Worm (Caenorhabditis elegans): ENCODE measurements around the gene T24E12.13.

T24E12.13 gene

DNA sequence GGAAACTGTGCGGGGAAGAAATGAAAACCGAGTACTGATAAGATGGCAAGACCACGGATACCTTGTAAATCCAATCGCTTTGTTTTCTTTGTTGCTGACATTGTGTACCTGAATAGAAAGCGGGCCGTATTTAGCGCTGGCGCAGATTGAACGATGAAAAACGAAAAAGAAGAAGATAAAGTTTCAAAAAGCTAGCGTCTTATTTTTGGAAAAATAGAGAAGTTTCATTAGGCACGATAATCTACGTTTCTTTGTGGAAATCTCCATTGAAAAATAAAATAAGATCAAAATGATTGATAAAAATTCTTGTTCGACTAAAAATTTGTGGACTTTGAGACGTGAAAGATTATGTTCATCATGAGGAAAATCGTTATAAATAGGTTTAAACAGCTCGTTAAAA, 48.7 kb downstream of the T24E12.13 start, which contains the start of gene oac-4:
Gene oac-4, minus strand, starts transcription at position 101 of the 400 bp plus-strand sequence.
- TF ChIP-seq madf-3 (GFP tag; IDR thresholded peaks at IDR 0.05) (no peak), ztf-3 (GFP tag; optimal IDR thresholded peaks at IDR 0.05) (no peak), madf-6 (GFP tag; IDR thresholded peaks at IDR 0.05) (no peak), egrh-3 (GFP tag; IDR thresholded peaks at IDR 0.05) (no peak), ztf-26 (tag; optimal IDR thresholded peaks at IDR 0.05) (no peak), dox-1 (GFP tag; IDR thresholded peaks at IDR 0.05) (no peak), attf-6 (GFP tag; IDR thresholded peaks at IDR 0.05) (no peak)

Measured in whole organism, young adult.